Worm (Caenorhabditis elegans) whole organism, midembryonic: ENCODE measurements around the gene ttr-34.
A peak's percentile ranks its signal among the peaks of the same experiment; 100 is the strongest.

Experiments used
- T22C8.4 ChIP-seq: fragments of 200-800 bp; sonication (Bioruptor generic); IDR thresholded peaks from 2 replicates; pipeline ENCODE4 v1.3.6; 2022; ENCODE audit warnings: missing genetic modification characterization, missing compliant biosample characterization
- flt-1 ChIP-seq: fragments of 200-800 bp; sonication (Bioruptor generic); IDR thresholded peaks from 2 replicates; pipeline ENCODE4 v1.3.6; 2022; ENCODE audit warnings: missing genetic modification characterization, missing compliant biosample characterization
- klf-2 ChIP-seq: fragments of 200-800 bp; sonication (Bioruptor generic); conservative IDR thresholded peaks from 2 replicates; pipeline ENCODE4 v1.3.6; 2022; ENCODE audit warnings: missing genetic modification reagents, missing genetic modification characterization, missing compliant biosample characterization
- med-1 ChIP-seq: sonication (generic microtip); optimal IDR thresholded peaks from 2 replicates; lab custom pipeline; 2017; ENCODE audit warnings: missing genetic modification characterization, mild to moderate bottlenecking, missing compliant biosample characterization, antibody characterized with exemption, missing genetic modification reagents; ENCODE audit not compliant: insufficient read depth
- ref-1 ChIP-seq: fragments of 200-800 bp; sonication (Bioruptor generic); conservative IDR thresholded peaks from 2 replicates; pipeline ENCODE4 v1.3.6; 2022; ENCODE audit warnings: missing genetic modification reagents, missing genetic modification characterization, missing compliant biosample characterization
- tab-1 ChIP-seq: fragments of 200-800 bp; sonication (Bioruptor generic); IDR thresholded peaks from 2 replicates; pipeline ENCODE4 v1.3.6; 2022; ENCODE audit warnings: missing genetic modification characterization, missing compliant biosample characterization
- ztf-23 ChIP-seq: fragments of 200-800 bp; sonication (Bioruptor generic); IDR thresholded peaks from 2 replicates; pipeline ENCODE4 v1.3.6; 2022; ENCODE audit warnings: missing genetic modification reagents, missing genetic modification characterization, missing compliant biosample characterization
- ztf-29 ChIP-seq: fragments of 200-800 bp; sonication (Bioruptor generic); IDR thresholded peaks from 2 replicates; pipeline ENCODE4 v1.3.6; 2022; ENCODE audit warnings: missing genetic modification reagents, missing genetic modification characterization, missing compliant biosample characterization

DNA sequence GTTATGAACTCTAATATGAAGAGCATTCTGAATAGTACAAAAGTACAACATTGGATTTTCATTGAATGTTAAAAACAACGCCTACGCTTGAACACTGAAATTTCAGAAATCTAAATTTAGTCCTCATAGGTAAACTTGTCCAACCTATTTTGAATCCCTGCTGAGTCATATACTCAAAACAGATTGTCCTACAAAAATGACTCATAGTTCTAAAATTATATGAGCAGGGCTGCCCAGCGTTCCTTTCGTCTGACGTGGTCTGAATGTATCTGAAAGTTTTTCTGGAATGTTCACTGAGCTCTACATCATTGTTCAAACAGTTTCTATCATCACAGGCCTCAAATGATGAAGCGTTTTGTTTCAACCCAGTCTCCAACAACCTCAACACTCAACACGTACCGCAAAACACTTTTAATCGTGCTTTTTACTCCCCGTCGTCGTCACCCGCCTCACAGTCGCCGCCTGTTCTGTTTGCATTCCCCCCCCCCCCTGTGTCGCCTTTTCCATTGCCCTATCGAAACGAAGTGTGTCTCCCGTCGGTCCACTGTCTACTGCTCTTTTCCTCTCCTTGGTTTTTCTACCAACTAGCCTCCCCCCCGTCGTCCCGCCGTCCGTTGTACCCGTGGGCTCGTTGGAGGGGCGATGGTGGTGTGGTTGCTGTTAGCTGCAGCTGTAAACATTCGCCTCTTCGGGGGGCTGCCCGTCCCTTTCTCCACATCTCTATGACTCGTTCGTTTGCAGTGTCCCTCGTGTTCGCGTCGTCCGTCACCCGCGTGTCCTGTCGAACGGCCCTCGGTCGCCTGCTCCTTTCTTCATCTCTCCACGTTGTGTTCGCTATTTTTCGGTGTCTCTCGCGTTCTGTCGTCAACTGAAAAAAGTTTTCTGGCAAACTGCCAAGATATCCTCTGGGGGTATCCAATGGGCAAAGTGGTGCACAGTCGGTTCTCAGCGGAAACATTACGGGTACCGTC, 4.5 kb downstream of the ttr-34 start:
- no peak for TF ChIP-seq klf-2 (GFP tag; lab: Robert Waterston, UW)
- 0 out of 2 replicates have a peak, but pooled peaks have one; percentile 53 for TF ChIP-seq tab-1
- no peak; the same call in none of the 2 replicates for TF ChIP-seq flt-1
- peak; percentile 51; the same call in 1 of the 2 replicates for TF ChIP-seq ztf-29 (GFP tag; lab: Robert Waterston, UW)
- TF ChIP-seq ztf-23: peak; percentile 68
- TF ChIP-seq T22C8.4: 0 out of 2 replicates have a peak, but pooled peaks have one; percentile 21
- TF ChIP-seq med-1 (GFP tag; lab: Kevin White, UChicago): peak; percentile 6
- no peak for TF ChIP-seq ref-1 (GFP tag; lab: Robert Waterston, UW)
